Fruit fly (Drosophila melanogaster) S2 (cell line): ENCODE results near the gene CG43082.

Experiments
- CG8478 ChIP-seq: fragments of >200 bp; optimal IDR thresholded peaks from 2 replicates; lab custom pipeline; 2018
- CTCF ChIP-seq, 2 experiments: fragments of >200 bp; optimal IDR thresholded peaks; 2 replicates each; lab custom pipeline; 2018

CG43082 gene

DNA sequence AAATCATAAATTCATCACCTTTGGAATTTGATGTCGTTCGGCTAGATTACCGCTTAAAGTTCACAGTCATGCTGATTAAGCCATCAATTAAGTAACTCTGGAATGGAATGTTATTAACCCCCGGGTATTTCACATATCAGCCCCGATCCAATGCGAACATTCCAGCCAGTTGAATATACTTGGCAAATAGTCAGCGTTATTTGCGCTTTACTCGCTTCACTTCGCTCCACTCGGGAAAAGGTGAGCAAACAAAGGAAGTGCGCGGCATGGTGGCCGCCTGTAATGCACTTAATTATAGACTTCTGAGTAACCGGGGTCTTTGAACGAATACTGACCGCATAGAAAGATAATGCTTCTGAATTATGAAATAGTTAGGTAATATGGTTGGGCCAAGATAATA lies 24.0 kb upstream of the CG43082 start:
- TF ChIP-seq CTCF (optimal IDR thresholded peaks at IDR 0.05; lab: Kevin White, UChicago) (no peak), CG8478 (lab: Kevin White, UChicago) (no peak)

DNA sequence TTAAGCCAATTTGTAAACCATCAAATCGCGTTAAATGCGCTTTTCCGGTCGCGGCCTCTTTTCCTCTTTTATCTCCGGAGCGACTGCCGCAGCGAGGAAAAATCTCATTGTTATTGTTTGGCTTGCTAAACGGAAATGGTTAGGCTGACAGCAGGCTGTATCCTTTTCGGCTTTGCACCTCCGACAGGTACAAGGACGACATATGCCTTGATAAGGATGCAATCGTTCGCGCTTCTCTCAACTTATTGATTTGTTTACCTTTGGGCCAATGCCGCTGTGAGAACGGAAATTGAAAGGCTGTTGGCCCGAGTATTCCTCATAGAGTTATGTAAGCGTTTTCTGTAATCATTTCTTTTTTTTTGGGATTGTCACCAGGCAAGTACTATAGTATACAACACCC lies 23.1 kb upstream of the CG43082 start:
- TF ChIP-seq CG8478 (lab: Kevin White, UChicago): no peak
- TF ChIP-seq CTCF (optimal IDR thresholded peaks at IDR 0.05; lab: Kevin White, UChicago): no peak

DNA sequence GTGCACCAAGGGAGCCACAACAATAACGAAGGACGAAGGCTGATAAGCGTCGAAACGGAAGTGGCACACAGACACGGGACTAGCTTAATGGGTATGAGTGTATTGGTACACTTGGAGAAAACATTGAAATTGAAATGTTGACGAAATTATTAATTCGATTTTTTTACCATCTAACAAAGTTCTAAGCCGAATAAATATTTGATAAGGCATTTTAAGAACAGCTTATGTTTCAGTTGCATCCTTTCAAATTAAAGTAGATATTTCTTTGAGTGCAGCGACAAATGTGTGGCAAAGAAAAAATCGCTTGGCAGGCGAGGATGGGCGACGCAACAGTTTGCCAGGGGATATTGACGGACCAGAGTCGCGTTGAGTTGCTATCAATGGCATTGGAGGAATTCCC lies 21.7 kb upstream of the CG43082 start:
- TF ChIP-seq CTCF (optimal IDR thresholded peaks at IDR 0.05; lab: Kevin White, UChicago): no peak
- TF ChIP-seq CG8478 (lab: Kevin White, UChicago): no peak

DNA sequence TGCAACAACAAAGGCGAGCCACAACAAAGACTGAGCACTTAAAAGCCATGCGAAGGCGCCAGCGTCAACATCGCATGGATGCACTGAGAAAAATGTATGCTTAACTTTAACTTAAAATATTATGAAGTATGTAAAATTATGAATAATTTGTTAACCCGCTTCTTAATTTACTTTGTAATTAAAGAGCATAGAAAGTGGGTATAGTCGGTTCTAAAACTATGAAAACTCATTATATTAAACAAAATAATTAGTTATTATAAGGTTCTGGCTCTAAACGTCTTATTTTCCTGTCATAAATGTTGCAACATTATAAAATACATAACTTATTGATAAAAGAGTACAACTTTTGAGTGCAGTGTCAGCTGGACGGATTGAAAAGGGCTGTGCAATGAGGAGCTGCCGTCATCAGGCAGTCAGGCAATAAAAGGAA lies 20.1 kb upstream of the CG43082 start:
- no peak for TF ChIP-seq CTCF (optimal IDR thresholded peaks at IDR 0.05; lab: Kevin White, UChicago)
- TF ChIP-seq CG8478 (lab: Kevin White, UChicago): no peak

DNA sequence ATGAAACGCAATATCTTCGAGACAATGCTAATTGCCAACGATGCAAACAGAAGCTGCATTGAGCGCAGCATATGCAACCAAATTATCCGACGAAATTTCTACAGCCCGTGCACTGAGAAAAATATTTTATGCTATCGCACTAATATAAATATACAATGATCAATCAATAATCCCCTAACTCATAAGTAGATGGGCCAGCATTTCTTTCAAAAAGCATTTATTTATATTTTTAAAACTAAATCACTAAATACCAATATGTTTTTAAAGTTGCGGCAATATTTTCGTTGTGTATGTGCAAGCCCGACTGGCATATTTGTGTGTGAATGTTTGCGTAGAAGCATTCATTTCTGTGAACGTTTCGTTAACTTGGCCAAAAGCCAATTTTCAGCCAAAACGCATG lies 15.5 kb upstream of the CG43082 start:
- TF ChIP-seq CG8478 (lab: Kevin White, UChicago) (no peak), CTCF (optimal IDR thresholded peaks at IDR 0.05; lab: Kevin White, UChicago) (no peak)

DNA sequence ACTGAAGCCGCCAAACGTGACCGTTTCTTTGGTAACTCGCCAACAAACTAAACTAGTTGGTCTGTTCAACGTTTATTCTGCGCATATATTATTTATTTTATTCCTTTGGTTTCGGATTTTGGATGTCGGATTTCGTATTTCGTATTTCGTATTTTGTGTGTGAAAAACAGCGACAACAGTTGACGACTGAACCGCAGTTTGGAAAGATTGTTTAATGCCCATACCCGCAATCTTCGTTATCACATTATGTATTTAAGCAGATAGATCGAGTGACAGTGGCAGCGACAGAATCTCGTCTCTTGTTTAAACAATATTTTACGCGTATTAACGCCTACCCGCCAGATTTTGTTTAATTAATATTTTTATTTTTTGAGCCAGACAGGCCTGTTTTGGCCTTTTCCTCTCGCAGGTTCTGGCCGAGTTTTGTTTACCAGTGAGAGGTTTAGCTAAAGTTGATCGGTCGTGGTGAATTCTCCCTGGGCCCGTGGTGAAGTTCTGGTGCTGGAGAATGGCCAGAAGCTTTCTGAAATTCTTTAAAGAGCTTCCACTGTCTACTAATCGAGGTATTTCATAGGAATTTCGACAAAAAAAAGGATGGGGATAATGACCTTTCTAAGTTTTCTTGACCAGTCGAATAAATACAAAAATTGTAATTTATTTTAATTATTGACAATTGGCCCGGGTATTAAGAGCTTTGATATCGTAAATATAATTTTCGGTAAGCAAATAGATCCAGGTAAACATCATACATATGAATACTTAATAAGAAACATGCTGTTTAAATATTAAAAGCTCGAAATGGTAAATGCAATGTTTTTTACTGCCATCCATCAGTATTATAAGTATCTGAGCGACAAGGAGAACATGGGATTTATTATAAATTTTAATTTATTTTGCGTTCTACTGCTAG lies 13.7 kb upstream of the CG43082 start, which contains the start of the genes comm3 and CG43083:
comm3 (minus strand) TSS at position 51 of the 910 bp plus-strand sequence.
CG43083 (plus strand) TSS at position 860 of the 910 bp plus-strand sequence.
- TF ChIP-seq CTCF (optimal IDR thresholded peaks at IDR 0.05; lab: Kevin White, UChicago) (no peak), CG8478 (lab: Kevin White, UChicago) (no peak)

DNA sequence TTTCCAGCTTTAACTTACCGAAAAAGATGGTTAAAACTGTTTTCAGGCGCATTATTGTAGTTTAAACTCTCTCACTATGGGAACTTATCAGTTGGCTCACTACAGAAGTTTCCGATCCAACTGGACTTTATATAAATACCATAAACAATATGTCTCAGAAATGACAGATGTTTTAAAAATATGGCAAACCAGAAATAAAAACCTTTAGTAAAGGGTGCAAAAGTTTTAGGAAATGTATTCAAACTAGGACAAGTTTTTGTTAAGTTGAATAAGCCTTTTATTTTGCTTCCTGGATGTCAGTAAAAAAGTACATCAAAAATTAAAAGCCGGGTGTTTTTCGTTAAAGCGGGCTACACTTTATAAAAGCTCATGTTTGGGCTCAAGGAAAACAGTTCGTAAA lies 12.1 kb upstream of the CG43082 start, which contains the start of the genes Eig71Ea and Eig71Eb:
Eig71Ea (minus strand) TSS at position 101 of the 400 bp plus-strand sequence.
Eig71Eb (plus strand) TSS at position 376 of the 400 bp plus-strand sequence.
- no peak for TF ChIP-seq CTCF (optimal IDR thresholded peaks at IDR 0.05; lab: Kevin White, UChicago)
- no peak for TF ChIP-seq CG8478 (lab: Kevin White, UChicago)

DNA sequence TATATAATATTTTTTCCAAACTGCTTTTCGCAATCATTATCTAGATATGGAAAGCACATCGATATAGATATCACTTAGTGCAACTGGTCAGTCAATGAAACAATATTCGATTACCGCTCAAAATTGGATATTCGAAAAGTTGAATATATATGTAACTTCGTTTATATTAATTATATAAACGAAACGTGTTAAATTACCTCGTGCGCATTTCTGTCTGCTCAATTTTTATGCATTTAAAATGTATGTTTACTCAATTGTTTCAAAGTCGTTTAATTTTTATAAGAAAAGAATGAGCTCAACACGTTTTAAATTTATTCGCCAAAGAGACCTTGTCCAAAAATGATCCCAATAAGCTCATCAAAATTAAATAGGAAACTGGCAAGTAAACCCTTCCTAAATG lies 11.1 kb upstream of the CG43082 start, which contains the start of gene CG43084:
CG43084 (plus strand) TSS at position 301 of the 400 bp plus-strand sequence.
- TF ChIP-seq CTCF (optimal IDR thresholded peaks at IDR 0.05; lab: Kevin White, UChicago): no peak
- no peak for TF ChIP-seq CG8478 (lab: Kevin White, UChicago)

DNA sequence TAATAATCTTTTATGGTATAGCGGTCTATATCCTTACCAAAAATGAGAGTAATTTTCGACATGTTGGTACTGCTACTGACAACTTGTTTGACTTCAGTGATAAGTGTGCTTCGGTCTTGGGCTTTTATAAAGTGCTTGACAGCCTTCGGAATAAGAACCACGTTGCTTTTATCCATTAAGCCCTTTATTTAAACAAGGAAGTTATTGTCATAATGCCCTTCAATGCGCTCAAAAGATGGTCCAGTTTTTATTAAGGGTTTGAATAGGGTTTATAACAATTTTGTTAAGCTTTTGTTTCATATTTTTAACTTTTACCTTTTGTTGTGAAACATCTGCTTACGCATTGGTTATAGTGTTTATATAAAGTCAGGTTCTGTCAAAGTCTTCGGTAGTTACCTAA lies 9.5 kb upstream of the CG43082 start, which contains the start of the genes Eig71Ec and Eig71Ed:
Eig71Ec (minus strand) TSS at position 101 of the 400 bp plus-strand sequence.
Eig71Ed (plus strand) TSS at position 384 of the 400 bp plus-strand sequence.
- TF ChIP-seq CG8478 (lab: Kevin White, UChicago): no peak

DNA sequence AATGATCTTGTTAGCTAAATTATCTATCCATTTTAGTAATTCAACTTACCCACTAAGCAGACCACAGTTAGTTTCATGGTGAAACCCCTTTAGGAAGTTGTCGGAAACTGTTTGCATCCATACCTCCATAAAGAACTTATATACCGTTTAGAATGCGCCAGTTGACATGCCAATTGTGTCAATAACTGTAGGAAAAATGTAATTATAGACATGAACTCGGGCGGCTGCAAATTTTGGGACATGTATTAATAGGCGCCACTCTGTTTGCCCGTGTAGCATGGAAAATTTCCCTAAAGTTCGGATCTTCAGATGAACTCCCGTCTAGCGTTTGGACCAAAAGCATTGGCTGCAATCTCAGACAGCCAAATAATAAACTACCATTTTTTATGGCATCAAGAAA lies 5.8 kb upstream of the CG43082 start, which contains the start of gene Eig71Ee:
Eig71Ee (minus strand) TSS at position 101 of the 400 bp plus-strand sequence.
- no peak for TF ChIP-seq CG8478 (lab: Kevin White, UChicago)
- TF ChIP-seq CTCF (optimal IDR thresholded peaks at IDR 0.05; lab: Kevin White, UChicago): no peak

DNA sequence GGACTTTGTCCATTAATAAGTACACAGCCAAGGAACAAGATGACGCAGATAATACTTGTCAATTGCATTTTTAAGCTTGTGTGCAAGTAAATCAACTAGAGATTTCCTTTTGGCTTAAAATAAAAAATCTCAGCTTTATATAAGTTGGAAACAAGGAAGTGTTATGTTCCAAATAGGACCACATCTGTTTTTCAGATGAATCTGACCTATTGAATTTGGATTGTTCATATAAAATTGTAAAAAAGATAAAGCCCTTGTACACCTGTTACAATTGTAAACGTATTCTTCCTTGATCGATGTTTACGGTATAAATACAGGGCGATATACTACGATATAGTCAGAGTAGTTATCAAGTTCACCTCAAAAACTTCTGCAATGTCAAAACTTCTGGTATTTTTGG lies 4.4 kb upstream of the CG43082 start, which contains the start of the genes Eig71Ef and Eig71Eg:
Eig71Ef (minus strand) TSS at position 101 of the 400 bp plus-strand sequence.
Eig71Eg (plus strand) TSS at position 339 of the 400 bp plus-strand sequence.
- no peak for TF ChIP-seq CG8478 (lab: Kevin White, UChicago)
- TF ChIP-seq CTCF (optimal IDR thresholded peaks at IDR 0.05; lab: Kevin White, UChicago): no peak

DNA sequence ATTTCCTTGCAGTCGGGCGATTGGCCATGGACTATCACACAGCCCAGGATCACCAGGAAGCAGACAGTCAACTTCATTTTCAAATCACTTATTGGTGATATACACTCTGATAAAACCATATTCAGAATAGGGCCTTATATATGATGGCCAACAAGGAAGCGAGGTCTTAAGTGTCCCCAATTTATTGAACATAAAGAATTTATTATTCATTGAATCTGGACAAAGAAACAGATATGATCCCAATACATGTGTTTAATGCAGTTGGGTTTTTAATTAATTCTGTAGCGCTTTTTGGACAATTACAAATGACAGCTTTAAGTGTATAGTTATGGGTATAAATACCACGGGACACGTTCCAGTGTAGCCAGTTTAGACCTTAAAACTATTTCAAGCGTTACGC lies 2.3 kb upstream of the CG43082 start, which contains the start of the genes Eig71Eh and Eig71Ei:
Eig71Eh (minus strand) TSS at position 101 of the 400 bp plus-strand sequence.
Eig71Ei (plus strand) TSS at position 367 of the 400 bp plus-strand sequence.
- TF ChIP-seq CTCF (optimal IDR thresholded peaks at IDR 0.05; lab: Kevin White, UChicago) (no peak), CG8478 (lab: Kevin White, UChicago) (no peak)

DNA sequence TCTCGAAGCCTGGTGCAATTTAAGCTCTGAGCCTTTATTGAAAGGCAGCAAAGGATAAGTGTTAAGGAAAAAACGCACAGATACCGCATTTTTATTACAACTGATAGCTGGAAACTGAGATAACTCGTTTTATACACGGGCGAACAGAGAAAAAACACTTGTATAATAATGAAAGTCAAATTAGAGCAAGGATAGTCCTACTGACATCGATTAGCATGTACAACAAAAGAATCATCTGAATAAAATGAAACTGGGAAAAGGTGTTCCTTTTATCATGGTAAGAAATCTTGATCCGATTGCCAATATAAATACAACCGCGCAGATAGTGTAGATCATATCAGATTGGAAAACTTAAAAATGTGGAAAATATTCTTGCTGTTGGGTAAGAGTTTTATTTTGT lies 752 bp upstream of the CG43082 start, which contains the start of the genes Eig71Ej and Eig71Ek:
Eig71Ej (minus strand) TSS at position 101 of the 400 bp plus-strand sequence.
Eig71Ek (plus strand) TSS at position 334 of the 400 bp plus-strand sequence.
- TF ChIP-seq CG8478 (lab: Kevin White, UChicago): no peak
- no peak for TF ChIP-seq CTCF (optimal IDR thresholded peaks at IDR 0.05; lab: Kevin White, UChicago)

DNA sequence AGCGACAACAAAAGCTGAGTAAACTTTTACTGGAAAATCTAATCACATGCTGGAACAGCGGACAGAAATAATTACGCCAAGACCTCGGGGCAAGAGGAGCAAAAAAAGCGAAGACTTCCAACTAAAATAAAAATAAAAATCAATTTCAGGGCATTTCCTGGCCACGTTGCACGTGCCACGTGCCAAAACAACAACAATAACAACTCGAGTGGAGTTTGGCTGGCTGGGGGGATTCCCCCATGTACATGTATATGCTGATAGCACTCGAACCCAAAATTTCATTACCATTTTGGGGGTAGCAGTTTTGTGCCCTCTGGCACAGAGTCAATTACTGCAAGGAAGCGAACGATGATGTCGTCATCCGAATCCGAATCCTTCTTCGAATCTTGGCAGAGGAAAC lies 843 bp downstream of the CG43082 start:
- TF ChIP-seq CG8478 (lab: Kevin White, UChicago): no peak
- TF ChIP-seq CTCF (optimal IDR thresholded peaks at IDR 0.05; lab: Kevin White, UChicago): no peak
